Worm (Caenorhabditis elegans) whole organism, mixed stage, embryonic: Measurements from ENCODE around the gene C39D10.11.

ENCODE experiments used
- blmp-1 ChIP-seq: fragments of 150-350 bp; optimal IDR thresholded peaks from 2 replicates; lab custom pipeline; 2014; ENCODE audit warnings: missing biosample characterization, missing genetic modification characterization
- elt-1 ChIP-seq: sonication (generic microtip); optimal IDR thresholded peaks from 2 replicates; lab custom pipeline; 2017; ENCODE audit warnings: missing genetic modification characterization, mild to moderate bottlenecking, missing compliant biosample characterization, antibody characterized with exemption, moderate library complexity, borderline replicate concordance; ENCODE audit not compliant: insufficient read depth
- mab-5 ChIP-seq: fragments of 150-350 bp; optimal IDR thresholded peaks from 2 replicates; lab custom pipeline; 2014; ENCODE audit warnings: missing biosample characterization, missing genetic modification characterization
- mls-2 ChIP-seq: sonication (generic microtip); optimal IDR thresholded peaks from 2 replicates; lab custom pipeline; 2016; ENCODE audit warnings: mild to moderate bottlenecking, missing genetic modification characterization, moderate library complexity, missing compliant biosample characterization
- nhr-28 ChIP-seq: fragments of 150-350 bp; optimal IDR thresholded peaks from 2 replicates; lab custom pipeline; 2014; ENCODE audit warnings: missing biosample characterization, missing genetic modification characterization
- snpc-4 ChIP-seq: fragments of 150-350 bp; optimal IDR thresholded peaks from 2 replicates; lab custom pipeline; 2014; ENCODE audit warnings: missing biosample characterization, missing genetic modification characterization

DNA sequence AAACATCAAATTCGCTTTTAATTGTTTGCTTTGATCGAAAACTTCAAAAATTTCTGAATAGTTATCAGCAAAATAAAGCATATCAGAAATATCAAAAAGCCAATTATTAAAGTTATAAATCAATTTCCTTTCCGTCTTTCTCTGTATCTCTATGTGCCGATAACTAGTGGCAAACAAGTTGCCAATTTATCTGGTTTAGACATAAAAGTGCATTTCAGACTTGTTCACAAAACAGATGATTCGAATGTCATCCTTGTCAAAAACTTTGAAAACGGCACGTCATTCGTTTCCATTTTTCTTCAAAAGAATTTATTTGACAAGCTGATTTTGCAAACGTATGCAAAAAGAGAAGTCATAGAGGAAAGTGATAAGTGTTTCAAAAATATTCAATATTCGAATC is 35.8 kb upstream of the C39D10.11 start:
- TF ChIP-seq blmp-1 (tag; lab: Kevin White, UChicago) (no peak), nhr-28 (tag; lab: Kevin White, UChicago) (no peak), elt-1 (tag; lab: Kevin White, UChicago) (no peak), snpc-4 (tag; lab: Kevin White, UChicago) (no peak), mab-5 (tag; lab: Kevin White, UChicago) (no peak), mls-2 (tag; lab: Kevin White, UChicago) (no peak)
